Worm (Caenorhabditis elegans) whole organism, L4/young adult: ENCODE measurements around the gene rle-1.

Experiments
- W03F9.2 ChIP-seq: fragments of 150-350 bp; optimal IDR thresholded peaks from 2 replicates; lab custom pipeline; 2014; ENCODE audit warnings: missing biosample characterization, missing genetic modification characterization
- dao-5 ChIP-seq: sonication (generic microtip); optimal IDR thresholded peaks from 2 replicates; lab custom pipeline; 2016; ENCODE audit warnings: missing genotype, missing genetic modification characterization, moderate library complexity, missing compliant biosample characterization
- him-1 ChIP-seq: sonication (generic microtip); optimal IDR thresholded peaks from 2 replicates; lab custom pipeline; 2016; ENCODE audit warnings: missing genotype, missing genetic modification reagents, missing genetic modification characterization, missing compliant biosample characterization

DNA sequence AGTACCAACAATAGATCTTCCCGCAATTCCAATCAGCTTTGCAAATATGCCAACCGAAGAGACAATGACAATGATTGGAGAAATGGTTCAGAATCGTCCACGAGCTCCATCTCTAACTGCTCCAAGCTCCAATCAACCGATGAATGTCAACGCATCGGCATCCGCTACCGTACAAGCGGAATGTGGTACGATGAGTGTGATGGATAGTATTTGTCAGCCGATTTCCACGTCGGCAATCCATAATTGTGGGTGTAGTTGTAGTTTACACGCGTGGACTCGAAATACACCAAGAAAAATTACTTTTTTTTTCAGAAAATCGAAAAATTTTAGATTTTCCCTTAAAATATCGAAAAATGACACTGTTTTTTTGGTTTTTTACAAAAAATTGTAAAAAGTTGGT is 6.9 kb downstream of the rle-1 start:
- TF ChIP-seq W03F9.2 (tag; lab: Kevin White, UChicago) (no peak), dao-5 (tag; lab: Kevin White, UChicago) (no peak), him-1 (tag; lab: Kevin White, UChicago) (no peak)
